Worm (Caenorhabditis elegans): Measurements from ENCODE around the gene srh-71.

ce11 chrII:3154383-3154782 lies 31.1 kb downstream of the srh-71 start, which contains the start of gene sri-32:
- TF ChIP-seq him-1 (tag; optimal IDR thresholded peaks at IDR 0.05) (no peak), W03F9.2 (tag; optimal IDR thresholded peaks at IDR 0.05) (no peak), dao-5 (tag; optimal IDR thresholded peaks at IDR 0.05) (no peak)
